Fruit fly (Drosophila melanogaster) whole organism, embryonic: ENCODE data around the gene Ir87a.

Experiments used
- CG10274 ChIP-seq: fragments of 200-800 bp; sonication (Bioruptor generic); optimal IDR thresholded peaks from 3 replicates; lab custom pipeline; 2017; ENCODE audit warnings: missing biosample characterization, mild to moderate bottlenecking, missing genetic modification characterization
- CG10366 ChIP-seq: fragments of 200-800 bp; sonication (Bioruptor generic); IDR thresholded peaks from 2 replicates; pipeline ENCODE4 v1.3.6; 2022; ENCODE audit warnings: missing biosample characterization, missing genetic modification characterization
- CG10654 ChIP-seq: fragments of 200-800 bp; sonication (Bioruptor generic); optimal IDR thresholded peaks from 2 replicates; lab custom pipeline; 2016; ENCODE audit warnings: missing biosample characterization, missing genetic modification characterization
- CG11456 ChIP-seq: fragments of 200-800 bp; sonication (Bioruptor generic); IDR thresholded peaks from 3 replicates; pipeline ENCODE4 v1.3.6; 2022; ENCODE audit warnings: missing biosample characterization, missing genetic modification characterization
- CG12659 ChIP-seq: fragments of 200-800 bp; sonication (Bioruptor generic); optimal IDR thresholded peaks from 3 replicates; lab custom pipeline; 2017; ENCODE audit warnings: mild to moderate bottlenecking, missing biosample characterization, missing genetic modification reagents, missing genetic modification characterization
- CG13775 ChIP-seq: fragments of 200-800 bp; sonication (Bioruptor generic); optimal IDR thresholded peaks from 3 replicates; lab custom pipeline; 2017; ENCODE audit warnings: missing biosample characterization, mild to moderate bottlenecking, missing genetic modification characterization
- CG18011 ChIP-seq: fragments of 200-800 bp; sonication (Bioruptor generic); optimal IDR thresholded peaks from 2 replicates; lab custom pipeline; 2017; ENCODE audit warnings: missing biosample characterization, missing genetic modification characterization, mild to moderate bottlenecking, moderate library complexity, missing genotype
- CG18599 ChIP-seq: fragments of 200-800 bp; sonication (Bioruptor generic); optimal IDR thresholded peaks from 3 replicates; lab custom pipeline; 2017; ENCODE audit warnings: missing biosample characterization, missing genetic modification characterization, mild to moderate bottlenecking, moderate library complexity, missing genetic modification reagents
- CG2889 ChIP-seq: fragments of 200-800 bp; sonication (Bioruptor generic); IDR thresholded peaks from 3 replicates; pipeline ENCODE4 v1.3.6; 2022; ENCODE audit warnings: missing biosample characterization, missing genetic modification characterization
- CG32767 ChIP-seq: fragments of 200-800 bp; sonication (Bioruptor generic); IDR thresholded peaks from 2 replicates; pipeline ENCODE4 v1.3.6; 2022; ENCODE audit warnings: missing biosample characterization, missing genetic modification characterization
- CG4820 ChIP-seq: fragments of 200-800 bp; sonication (Bioruptor generic); optimal IDR thresholded peaks from 3 replicates; lab custom pipeline; 2016; ENCODE audit warnings: missing biosample characterization, missing genetic modification characterization
- CG6254 ChIP-seq: fragments of 200-800 bp; sonication (Bioruptor generic); optimal IDR thresholded peaks from 3 replicates; lab custom pipeline; 2017; ENCODE audit warnings: mild to moderate bottlenecking, missing biosample characterization, missing genetic modification reagents, missing genetic modification characterization
- CG7271 ChIP-seq: fragments of 200-800 bp; sonication (Bioruptor generic); optimal IDR thresholded peaks from 2 replicates; lab custom pipeline; 2018; ENCODE audit warnings: missing biosample characterization, mild to moderate bottlenecking, missing genetic modification characterization, moderate library complexity
- CG7745 ChIP-seq: fragments of 200-800 bp; sonication (Bioruptor generic); optimal IDR thresholded peaks from 2 replicates; lab custom pipeline; 2018; ENCODE audit warnings: missing biosample characterization, mild to moderate bottlenecking, missing genetic modification characterization, moderate library complexity
- CG7786 ChIP-seq: fragments of 200-800 bp; sonication (Bioruptor generic); optimal IDR thresholded peaks from 2 replicates; lab custom pipeline; 2016; ENCODE audit warnings: missing biosample characterization, missing genetic modification characterization
- CG7963 ChIP-seq: fragments of 200-800 bp; sonication (Bioruptor generic); IDR thresholded peaks from 3 replicates; pipeline ENCODE4 v1.3.6; 2022; ENCODE audit warnings: missing biosample characterization, missing genetic modification characterization; ENCODE audit not compliant: partially characterized antibody
- CG8359 ChIP-seq: fragments of 200-800 bp; sonication (Bioruptor generic); optimal IDR thresholded peaks from 2 replicates; lab custom pipeline; 2017; ENCODE audit warnings: missing biosample characterization, mild to moderate bottlenecking, missing genetic modification characterization, borderline replicate concordance
- CG9215 ChIP-seq: fragments of 200-800 bp; sonication (Bioruptor generic); IDR thresholded peaks from 2 replicates; pipeline ENCODE4 v1.3.6; 2022; ENCODE audit warnings: missing biosample characterization, missing genetic modification characterization
- CoRest ChIP-seq: fragments of 200-800 bp; sonication (Bioruptor generic); optimal IDR thresholded peaks from 3 replicates; lab custom pipeline; 2018; ENCODE audit warnings: missing biosample characterization, mild to moderate bottlenecking, missing genetic modification characterization, moderate library complexity
- D19B ChIP-seq: fragments of 200-800 bp; sonication (Bioruptor generic); optimal IDR thresholded peaks from 2 replicates; lab custom pipeline; 2017; ENCODE audit warnings: missing biosample characterization, mild to moderate bottlenecking, missing genetic modification characterization
- Fer3 ChIP-seq: fragments of 200-800 bp; sonication (Bioruptor generic); optimal IDR thresholded peaks from 2 replicates; lab custom pipeline; 2018; ENCODE audit warnings: missing biosample characterization, mild to moderate bottlenecking, missing genetic modification characterization, moderate library complexity
- HHEX ChIP-seq: fragments of 200-800 bp; sonication (Bioruptor generic); optimal IDR thresholded peaks from 3 replicates; lab custom pipeline; 2017; ENCODE audit warnings: missing biosample characterization, mild to moderate bottlenecking, missing genetic modification characterization, missing genetic modification reagents
- Hr39 ChIP-seq: fragments of >200 bp; optimal IDR thresholded peaks from 2 replicates; lab custom pipeline; 2017
- Hsf ChIP-seq: fragments of 200-800 bp; sonication (Bioruptor generic); optimal IDR thresholded peaks from 3 replicates; lab custom pipeline; 2016; ENCODE audit warnings: missing biosample characterization, missing genetic modification characterization
- Jarid2 ChIP-seq: fragments of 200-800 bp; sonication (Bioruptor generic); optimal IDR thresholded peaks from 3 replicates; lab custom pipeline; 2017; ENCODE audit warnings: mild to moderate bottlenecking, missing biosample characterization, missing genetic modification reagents, missing genetic modification characterization
- Mad ChIP-seq: fragments of 200-800 bp; sonication (Bioruptor generic); optimal IDR thresholded peaks from 2 replicates; lab custom pipeline; 2016; ENCODE audit warnings: missing biosample characterization, missing genetic modification characterization
- Med ChIP-seq: fragments of 200-800 bp; sonication (Bioruptor generic); peaks from one replicate; lab custom pipeline; 2016; ENCODE audit warnings: missing biosample characterization, missing genetic modification characterization, mild to moderate bottlenecking, inconsistent platforms, moderate library complexity
- Nf-YC ChIP-seq: fragments of 200-800 bp; optimal IDR thresholded peaks from 3 replicates; lab custom pipeline; 2019; ENCODE audit warnings: missing biosample characterization, mild to moderate bottlenecking, missing genetic modification characterization, moderate library complexity
- NfI ChIP-seq: fragments of 200-800 bp; sonication (Bioruptor generic); optimal IDR thresholded peaks from 3 replicates; lab custom pipeline; 2018; ENCODE audit warnings: missing biosample characterization, mild to moderate bottlenecking, missing genetic modification characterization, moderate library complexity
- Sin3A ChIP-seq: fragments of >200 bp; optimal IDR thresholded peaks from 2 replicates; lab custom pipeline; 2018
- Spps ChIP-seq: fragments of 200-800 bp; sonication (Bioruptor generic); optimal IDR thresholded peaks from 2 replicates; lab custom pipeline; 2018; ENCODE audit warnings: missing biosample characterization, mild to moderate bottlenecking, missing genetic modification characterization
- Trl ChIP-seq, 3 experiments: fragments of >200 bp in 2 of 3; fragments of 200-800 bp in 1 of 3; sonication (Bioruptor generic) in 1 of 3; optimal IDR thresholded peaks; 2 replicates in 1 of 3; 3 replicates in 2 of 3; lab custom pipeline; 2016 to 2017; ENCODE audit warnings: missing biosample characterization in 1 of 3, missing genetic modification characterization in 1 of 3
- Usf ChIP-seq: fragments of 200-800 bp; sonication (Bioruptor generic); optimal IDR thresholded peaks from 2 replicates; lab custom pipeline; 2017; ENCODE audit warnings: missing genotype, missing biosample characterization, missing genetic modification characterization
- ac ChIP-seq: fragments of 200-800 bp; sonication (Bioruptor generic); optimal IDR thresholded peaks from 3 replicates; lab custom pipeline; 2017; ENCODE audit warnings: missing biosample characterization, mild to moderate bottlenecking, missing genetic modification characterization
- bbx ChIP-seq: fragments of 200-800 bp; sonication (Bioruptor generic); IDR thresholded peaks from 2 replicates; pipeline ENCODE4 v1.3.6; 2022; ENCODE audit warnings: missing biosample characterization, missing genetic modification characterization; ENCODE audit not compliant: partially characterized antibody
- cas ChIP-seq: fragments of 200-800 bp; sonication (Bioruptor generic); IDR thresholded peaks from 2 replicates; pipeline ENCODE4 v1.3.6; 2022; ENCODE audit warnings: missing biosample characterization, missing genetic modification characterization
- fru ChIP-seq: fragments of >200 bp; optimal IDR thresholded peaks from 2 replicates; lab custom pipeline; 2017
- hkb ChIP-seq, 2 experiments: fragments of 200-800 bp in 1 of 2; fragments of >200 bp in 1 of 2; sonication (Bioruptor generic) in 1 of 2; IDR thresholded peaks in 1 of 2; optimal IDR thresholded peaks in 1 of 2; 2 replicates each; pipeline versions ENCODE4 v1.3.6 to Lab custom; 2017 to 2022; ENCODE audit warnings: missing biosample characterization in 1 of 2, missing genetic modification characterization in 1 of 2
- hth ChIP-seq: fragments of >200 bp; optimal IDR thresholded peaks from 2 replicates; lab custom pipeline; 2017; ENCODE audit warnings: inconsistent platforms
- lbe ChIP-seq: fragments of 200-800 bp; sonication (Bioruptor generic); optimal IDR thresholded peaks from 2 replicates; lab custom pipeline; 2016; ENCODE audit warnings: missing biosample characterization, mild to moderate bottlenecking, missing genetic modification characterization
- nmo ChIP-seq: fragments of 200-800 bp; sonication (Bioruptor generic); optimal IDR thresholded peaks from 2 replicates; lab custom pipeline; 2018; ENCODE audit warnings: missing biosample characterization, mild to moderate bottlenecking, missing genetic modification characterization, moderate library complexity
- pita ChIP-seq: fragments of 200-800 bp; sonication (Bioruptor generic); optimal IDR thresholded peaks from 2 replicates; lab custom pipeline; 2017; ENCODE audit warnings: missing biosample characterization, mild to moderate bottlenecking, missing genetic modification characterization
- psq ChIP-seq: fragments of 200-800 bp; sonication (Bioruptor generic); optimal IDR thresholded peaks from 2 replicates; lab custom pipeline; 2017; ENCODE audit warnings: missing biosample characterization, missing genetic modification characterization
- repo ChIP-seq: fragments of 200-800 bp; sonication (Bioruptor generic); optimal IDR thresholded peaks from 2 replicates; lab custom pipeline; 2016; ENCODE audit warnings: missing biosample characterization, missing genetic modification characterization
- salm ChIP-seq: fragments of 200-800 bp; sonication (Bioruptor generic); optimal IDR thresholded peaks from 2 replicates; lab custom pipeline; 2018; ENCODE audit warnings: missing biosample characterization, mild to moderate bottlenecking, missing genetic modification characterization
- sc ChIP-seq, 3 experiments: fragments of >200 bp in 2 of 3; fragments of 200-800 bp in 1 of 3; sonication (Bioruptor generic) in 1 of 3; optimal IDR thresholded peaks; 2 replicates in 2 of 3; 3 replicates in 1 of 3; lab custom pipeline; 2017; ENCODE audit warnings: mild to moderate bottlenecking in 1 of 3, missing biosample characterization in 1 of 3, missing genetic modification characterization in 1 of 3, missing genetic modification reagents in 1 of 3
- sd ChIP-seq: fragments of 200-800 bp; sonication (Bioruptor generic); optimal IDR thresholded peaks from 3 replicates; lab custom pipeline; 2018; ENCODE audit warnings: missing biosample characterization, mild to moderate bottlenecking, missing genetic modification characterization, moderate library complexity
- sima ChIP-seq: fragments of 200-800 bp; sonication (Bioruptor generic); optimal IDR thresholded peaks from 2 replicates; lab custom pipeline; 2016; ENCODE audit warnings: missing biosample characterization, missing genetic modification characterization
- slbo ChIP-seq: fragments of 200-800 bp; sonication (Bioruptor generic); IDR thresholded peaks from 2 replicates; pipeline ENCODE4 v1.3.6; 2022; ENCODE audit warnings: missing biosample characterization, missing genetic modification characterization
- tap ChIP-seq: fragments of 200-800 bp; optimal IDR thresholded peaks from 3 replicates; lab custom pipeline; 2019; ENCODE audit warnings: missing biosample characterization, mild to moderate bottlenecking, missing genetic modification characterization, moderate library complexity

Gene Ir87a

dm6 chr3R:13446489-13446888, 26.4 kb downstream of the Ir87a start (continued):
- TF ChIP-seq CG18599 (GFP tag; lab: Kevin White, UChicago) (peak; percentile 21), Jarid2 (GFP tag; lab: Kevin White, UChicago) (no peak), Nf-YC (tag; lab: Kevin White, UChicago) (no peak), sc (optimal IDR thresholded peaks at IDR 0.05; lab: Kevin White, UChicago) (no peak), sc (GFP tag; optimal IDR thresholded peaks at IDR 0.05; lab: Kevin White, UChicago) (peak; percentile 8), ac (GFP tag; lab: Kevin White, UChicago) (no peak), Hsf (peak; percentile 52), CG32767 (no peak), HHEX (GFP tag; lab: Kevin White, UChicago) (no peak), CG7271 (tag; lab: Kevin White, UChicago) (no peak), Sin3A (lab: Kevin White, UChicago) (no peak), CG18011 (no peak), Trl (optimal IDR thresholded peaks at IDR 0.05; lab: Kevin White, UChicago) (no peak), Trl (GFP tag; optimal IDR thresholded peaks at IDR 0.05; lab: Kevin White, UChicago) (no peak), Spps (tag; lab: Kevin White, UChicago) (peak; percentile 6), fru (lab: Kevin White, UChicago) (no peak), CG10274 (GFP tag; lab: Kevin White, UChicago) (no peak), CG12659 (GFP tag; lab: Kevin White, UChicago) (peak; percentile 42), Fer3 (peak; percentile 42), CG10654 (GFP tag; lab: Kevin White, UChicago) (peak; percentile 15), tap (no peak), CG10366 (GFP tag; lab: Robert Waterston, UW) (no peak; the same call in 1 of the 2 replicates), repo (GFP tag; lab: Kevin White, UChicago) (no peak), Med (GFP tag; lab: Kevin White, UChicago) (peak; percentile 57), CG9215 (GFP tag; lab: Robert Waterston, UW) (0 out of 2 replicates have a peak, but pooled peaks have one; percentile 15), Usf (GFP tag; lab: Kevin White, UChicago) (peak; percentile 17), sima (GFP tag; lab: Kevin White, UChicago) (peak; percentile 3), cas (GFP tag; lab: Robert Waterston, UW) (no peak), hkb (optimal IDR thresholded peaks at IDR 0.05; lab: Kevin White, UChicago) (no peak), hkb (GFP tag; IDR thresholded peaks at IDR 0.05; lab: Robert Waterston, UW) (no peak), Mad (GFP tag; lab: Kevin White, UChicago) (no peak), CG7786 (GFP tag; lab: Kevin White, UChicago) (no peak), sd (peak; percentile 12), bbx (GFP tag; lab: Robert Waterston, UW) (no peak), hth (lab: Kevin White, UChicago) (no peak), salm (tag; lab: Kevin White, UChicago) (no peak), CG2889 (GFP tag; lab: Robert Waterston, UW) (no peak), CG6254 (GFP tag; lab: Kevin White, UChicago) (peak; percentile 18), lbe (GFP tag; lab: Kevin White, UChicago) (no peak), D19B (peak; percentile 2), CoRest (tag; lab: Kevin White, UChicago) (peak; percentile 78), CG8359 (GFP tag; lab: Kevin White, UChicago) (no peak), nmo (peak; percentile 66), psq (GFP tag; lab: Kevin White, UChicago) (no peak), CG7745 (no peak), pita (GFP tag; lab: Kevin White, UChicago) (no peak), NfI (GFP tag; lab: Kevin White, UChicago) (peak; percentile 43), CG4820 (GFP tag; lab: Kevin White, UChicago) (peak; percentile 22), CG11456 (GFP tag; lab: Robert Waterston, UW) (no peak), slbo (GFP tag; lab: Robert Waterston, UW) (peak; percentile 49; the same call in 1 of the 2 replicates), CG13775 (GFP tag; lab: Kevin White, UChicago) (peak; percentile 40), CG7963 (GFP tag; lab: Robert Waterston, UW) (no peak), Hr39 (lab: Kevin White, UChicago) (no peak)
